Worm (Caenorhabditis elegans) whole organism, L1 larva: ENCODE data around the gene F41E6.12.

Experiments used
- C04F5.9 ChIP-seq: sonication (generic microtip); optimal IDR thresholded peaks from 2 replicates; lab custom pipeline; 2016; ENCODE audit warnings: missing genetic modification characterization, missing compliant biosample characterization
- C16A3.4 ChIP-seq: fragments of 150-350 bp; optimal IDR thresholded peaks from 2 replicates; lab custom pipeline; 2014; ENCODE audit warnings: missing biosample characterization, missing genetic modification characterization
- Y116A8C.19 ChIP-seq: sonication (generic microtip); optimal IDR thresholded peaks from 2 replicates; lab custom pipeline; 2016; ENCODE audit warnings: missing compliant biosample characterization, missing genetic modification characterization, borderline replicate concordance
- aha-1 ChIP-seq: fragments of 150-350 bp; optimal IDR thresholded peaks from 2 replicates; lab custom pipeline; 2014; ENCODE audit warnings: missing biosample characterization, missing genetic modification characterization
- ama-1 ChIP-seq: fragments of 150-350 bp; optimal IDR thresholded peaks from 2 replicates; lab custom pipeline; 2014
- blmp-1 ChIP-seq: fragments of 150-350 bp; optimal IDR thresholded peaks from 2 replicates; lab custom pipeline; 2014; ENCODE audit warnings: missing biosample characterization, missing genetic modification characterization
- ceh-63 ChIP-seq: fragments of 200-800 bp; sonication (Bioruptor generic); optimal IDR thresholded peaks from 2 replicates; lab custom pipeline; 2018; ENCODE audit warnings: mild to moderate bottlenecking, missing genetic modification characterization, missing compliant biosample characterization
- ceh-8 ChIP-seq: fragments of 200-800 bp; sonication (Bioruptor generic); optimal IDR thresholded peaks from 2 replicates; lab custom pipeline; 2018; ENCODE audit warnings: mild to moderate bottlenecking, missing genetic modification characterization, moderate library complexity, missing compliant biosample characterization
- ceh-88 ChIP-seq: fragments of 200-800 bp; sonication (Bioruptor generic); IDR thresholded peaks from 2 replicates; pipeline ENCODE4 v1.3.6; 2022; ENCODE audit warnings: missing genetic modification characterization, missing compliant biosample characterization
- ceh-90 ChIP-seq: sonication (generic microtip); optimal IDR thresholded peaks from 2 replicates; lab custom pipeline; 2016; ENCODE audit warnings: missing genetic modification characterization, missing compliant biosample characterization
- ces-1 ChIP-seq: fragments of 150-350 bp; optimal IDR thresholded peaks from 2 replicates; lab custom pipeline; 2014; ENCODE audit warnings: missing biosample characterization, missing genetic modification reagents, missing genetic modification characterization
- dpl-1 ChIP-seq, 3 experiments: fragments of 150-350 bp in 2 of 3; sonication (generic microtip) in 1 of 3; optimal IDR thresholded peaks; 2 replicates each; lab custom pipeline; 2014 to 2017; ENCODE audit warnings: missing biosample characterization in 3 of 3, missing genetic modification characterization in 3 of 3, missing genetic modification reagents in 3 of 3
- dsc-1 ChIP-seq: sonication (generic microtip); optimal IDR thresholded peaks from 2 replicates; lab custom pipeline; 2016; ENCODE audit warnings: mild to moderate bottlenecking, missing genetic modification characterization, missing compliant biosample characterization
- egl-13 ChIP-seq: sonication (generic microtip); optimal IDR thresholded peaks from 2 replicates; lab custom pipeline; 2016; ENCODE audit warnings: missing genotype, missing genetic modification reagents, missing genetic modification characterization, missing compliant biosample characterization
- egl-27 ChIP-seq, 2 experiments: fragments of 150-350 bp in 1 of 2; sonication (generic microtip); optimal IDR thresholded peaks; 3 replicates each; lab custom pipeline; 2017 to 2018; ENCODE audit warnings: missing biosample characterization in 2 of 2, missing genetic modification characterization in 2 of 2, missing genetic modification reagents in 2 of 2
- ets-5 ChIP-seq: fragments of 200-800 bp; sonication (Bioruptor generic); IDR thresholded peaks from 2 replicates; pipeline ENCODE4 v1.3.6; 2022; ENCODE audit warnings: missing genetic modification characterization, missing compliant biosample characterization
- fos-1 ChIP-seq: fragments of 150-350 bp; optimal IDR thresholded peaks from 2 replicates; lab custom pipeline; 2014; ENCODE audit warnings: missing biosample characterization, missing genetic modification characterization
- grh-1 ChIP-seq: fragments of 200-800 bp; sonication (Bioruptor generic); IDR thresholded peaks from 2 replicates; pipeline ENCODE4 v1.3.6; 2022; ENCODE audit warnings: missing genetic modification reagents, missing genetic modification characterization, missing compliant biosample characterization
- hlh-17 ChIP-seq: fragments of 200-800 bp; sonication (Bioruptor generic); optimal IDR thresholded peaks from 2 replicates; lab custom pipeline; 2018; ENCODE audit warnings: missing genetic modification characterization, mild to moderate bottlenecking, missing compliant biosample characterization, moderate library complexity, borderline replicate concordance
- hlh-4 ChIP-seq: sonication (generic microtip); optimal IDR thresholded peaks from 2 replicates; lab custom pipeline; 2016; ENCODE audit warnings: mild to moderate bottlenecking, missing genetic modification characterization, missing compliant biosample characterization
- lin-14 ChIP-seq: fragments of 200-800 bp; sonication (Bioruptor generic); optimal IDR thresholded peaks from 2 replicates; lab custom pipeline; 2018; ENCODE audit warnings: mild to moderate bottlenecking, missing genetic modification characterization, moderate library complexity, missing compliant biosample characterization
- lin-15B ChIP-seq: fragments of 150-350 bp; sonication (generic microtip); optimal IDR thresholded peaks from 3 replicates; lab custom pipeline; 2014; ENCODE audit warnings: missing biosample characterization, missing genetic modification characterization
- lin-39 ChIP-seq: fragments of 150-350 bp; optimal IDR thresholded peaks from 2 replicates; lab custom pipeline; 2014; ENCODE audit warnings: missing biosample characterization, missing genetic modification reagents, missing genetic modification characterization
- lir-3 ChIP-seq: sonication (generic microtip); optimal IDR thresholded peaks from 2 replicates; lab custom pipeline; 2016; ENCODE audit warnings: mild to moderate bottlenecking, missing genetic modification characterization, moderate library complexity, missing compliant biosample characterization; ENCODE audit not compliant: poor library complexity
- mab-9 ChIP-seq: fragments of 200-800 bp; sonication (Bioruptor generic); IDR thresholded peaks from 2 replicates; pipeline ENCODE4 v1.3.6; 2022; ENCODE audit warnings: missing genetic modification reagents, missing genetic modification characterization, missing compliant biosample characterization
- mdl-1 ChIP-seq, 2 experiments: fragments of 150-350 bp; optimal IDR thresholded peaks; 2 replicates each; lab custom pipeline; 2014 to 2017; ENCODE audit warnings: missing biosample characterization in 2 of 2, missing genetic modification characterization in 2 of 2, inconsistent platforms in 1 of 2
- mef-2 ChIP-seq: fragments of 150-350 bp; optimal IDR thresholded peaks from 2 replicates; lab custom pipeline; 2014; ENCODE audit warnings: missing biosample characterization, missing genetic modification characterization
- nhr-12 ChIP-seq: sonication (generic microtip); optimal IDR thresholded peaks from 2 replicates; lab custom pipeline; 2017; ENCODE audit warnings: missing biosample characterization, missing genetic modification characterization
- nhr-237 ChIP-seq: fragments of 150-350 bp; optimal IDR thresholded peaks from 2 replicates; lab custom pipeline; 2014; ENCODE audit warnings: missing biosample characterization, missing genetic modification characterization
- nhr-47 ChIP-seq: sonication (generic microtip); optimal IDR thresholded peaks from 2 replicates; lab custom pipeline; 2016; ENCODE audit warnings: mild to moderate bottlenecking, missing genetic modification characterization, moderate library complexity, missing compliant biosample characterization
- nhr-77 ChIP-seq: fragments of 150-350 bp; optimal IDR thresholded peaks from 2 replicates; lab custom pipeline; 2014; ENCODE audit warnings: missing biosample characterization, missing genetic modification characterization
- nhr-84 ChIP-seq: sonication (generic microtip); optimal IDR thresholded peaks from 2 replicates; lab custom pipeline; 2017; ENCODE audit warnings: missing biosample characterization, missing genetic modification characterization
- nhr-85 ChIP-seq: sonication (generic microtip); peaks from one replicate; lab custom pipeline; 2016; ENCODE audit warnings: missing genetic modification characterization, inconsistent platforms, missing compliant biosample characterization
- nhr-90 ChIP-seq: sonication (generic microtip); optimal IDR thresholded peaks from 2 replicates; lab custom pipeline; 2016; ENCODE audit warnings: mild to moderate bottlenecking, missing genetic modification characterization, missing compliant biosample characterization; ENCODE audit not compliant: poor library complexity
- pag-3 ChIP-seq: sonication (generic microtip); optimal IDR thresholded peaks from 2 replicates; lab custom pipeline; 2017; ENCODE audit warnings: missing genetic modification characterization, mild to moderate bottlenecking, missing compliant biosample characterization, antibody characterized with exemption, borderline replicate concordance; ENCODE audit not compliant: insufficient read depth
- pqm-1 ChIP-seq: sonication (generic microtip); optimal IDR thresholded peaks from 3 replicates; lab custom pipeline; 2017; ENCODE audit warnings: missing biosample characterization, missing genetic modification characterization
- rnt-1 ChIP-seq: sonication (generic microtip); optimal IDR thresholded peaks from 2 replicates; lab custom pipeline; 2016; ENCODE audit warnings: mild to moderate bottlenecking, missing genetic modification characterization, moderate library complexity, missing compliant biosample characterization
- snu-23 ChIP-seq: sonication (generic microtip); optimal IDR thresholded peaks from 2 replicates; lab custom pipeline; 2016; ENCODE audit warnings: missing genetic modification characterization, missing compliant biosample characterization
- sox-4 ChIP-seq: sonication (generic microtip); optimal IDR thresholded peaks from 2 replicates; lab custom pipeline; 2016; ENCODE audit warnings: missing genetic modification characterization, missing compliant biosample characterization
- sup-37 ChIP-seq: fragments of 200-800 bp; sonication (Bioruptor generic); optimal IDR thresholded peaks from 2 replicates; lab custom pipeline; 2018; ENCODE audit warnings: mild to moderate bottlenecking, missing genetic modification characterization, missing compliant biosample characterization
- swsn-7 ChIP-seq: sonication (generic microtip); optimal IDR thresholded peaks from 2 replicates; lab custom pipeline; 2016; ENCODE audit warnings: missing genetic modification characterization, missing compliant biosample characterization
- tbx-2 ChIP-seq: sonication (generic microtip); optimal IDR thresholded peaks from 2 replicates; lab custom pipeline; 2016; ENCODE audit warnings: missing genetic modification characterization, missing compliant biosample characterization
- tlp-1 ChIP-seq: fragments of 150-350 bp; optimal IDR thresholded peaks from 2 replicates; lab custom pipeline; 2014; ENCODE audit warnings: missing biosample characterization, missing genetic modification characterization
- unc-130 ChIP-seq: fragments of 150-350 bp; optimal IDR thresholded peaks from 2 replicates; lab custom pipeline; 2017; ENCODE audit warnings: missing biosample characterization, missing genetic modification characterization, inconsistent platforms
- unc-62 ChIP-seq: fragments of 150-350 bp; optimal IDR thresholded peaks from 2 replicates; lab custom pipeline; 2014; ENCODE audit warnings: missing biosample characterization, missing genetic modification reagents, missing genetic modification characterization
- unc-86 ChIP-seq: sonication (generic microtip); optimal IDR thresholded peaks from 2 replicates; lab custom pipeline; 2016; ENCODE audit warnings: missing genetic modification characterization, missing compliant biosample characterization
- vab-15 ChIP-seq: sonication (generic microtip); optimal IDR thresholded peaks from 2 replicates; lab custom pipeline; 2017; ENCODE audit warnings: missing genotype, mild to moderate bottlenecking, missing genetic modification characterization, missing compliant biosample characterization
- xbp-1 ChIP-seq: sonication (generic microtip); optimal IDR thresholded peaks from 2 replicates; lab custom pipeline; 2016; ENCODE audit warnings: missing genetic modification characterization, missing compliant biosample characterization
- zag-1 ChIP-seq: fragments of 150-350 bp; optimal IDR thresholded peaks from 2 replicates; lab custom pipeline; 2014; ENCODE audit warnings: missing biosample characterization, missing genetic modification characterization
- zip-4 ChIP-seq: fragments of 200-800 bp; sonication (Bioruptor generic); optimal IDR thresholded peaks from 2 replicates; lab custom pipeline; 2018; ENCODE audit warnings: mild to moderate bottlenecking, missing genetic modification characterization, moderate library complexity, missing compliant biosample characterization
- ztf-11 ChIP-seq, 2 experiments: sonication (generic microtip); optimal IDR thresholded peaks; 2 replicates each; lab custom pipeline; 2016 to 2017; ENCODE audit warnings: missing genetic modification characterization in 2 of 2, missing biosample characterization in 1 of 2, missing compliant biosample characterization in 1 of 2
- ztf-4 ChIP-seq: fragments of 150-350 bp; optimal IDR thresholded peaks from 2 replicates; lab custom pipeline; 2014; ENCODE audit warnings: missing biosample characterization, missing genetic modification characterization

Gene F41E6.12

ce11 chrV:8606099-8606696 is 22.7 kb downstream of the F41E6.12 start, which contains the start of gene vps-60 (continued):
- peak; percentile 90 for TF ChIP-seq C16A3.4 (tag; lab: Kevin White, UChicago)
- TF ChIP-seq swsn-7 (tag; lab: Kevin White, UChicago) = peak; percentile 94
- peak; percentile 83 for TF ChIP-seq zag-1
- TF ChIP-seq sup-37 (GFP tag; lab: Kevin White, UChicago) = no peak
- peak in 1 of 2 experiments; percentile 77 for TF ChIP-seq mdl-1 (tag; optimal IDR thresholded peaks at IDR 0.05; lab: Kevin White, UChicago)
- peak in 1 of 2 experiments; percentile 46 for TF ChIP-seq ztf-11 (tag; optimal IDR thresholded peaks at IDR 0.05; lab: Kevin White, UChicago)
- peak; percentile 89 for TF ChIP-seq rnt-1 (tag; lab: Kevin White, UChicago)
- TF ChIP-seq lin-14 (GFP tag; lab: Kevin White, UChicago) = peak; percentile 98
- TF ChIP-seq Y116A8C.19 (tag; lab: Kevin White, UChicago) = no peak
- TF ChIP-seq nhr-90 (tag; lab: Kevin White, UChicago) = peak; percentile 86
- peak; percentile 91 for TF ChIP-seq dsc-1
- peak; percentile 80 for TF ChIP-seq lin-15B (tag; lab: Kevin White, UChicago)
- no peak for TF ChIP-seq nhr-84 (tag; lab: Kevin White, UChicago)
- peak; percentile 89 for TF ChIP-seq unc-130 (tag; lab: Kevin White, UChicago)
- peak; percentile 48 for TF ChIP-seq lin-39 (tag; lab: Kevin White, UChicago)
- TF ChIP-seq hlh-17 (GFP tag; lab: Kevin White, UChicago) = no peak
- TF ChIP-seq ceh-88 (GFP tag; lab: Robert Waterston, UW) = peak; percentile 77; the same call in 1 of the 2 replicates
- TF ChIP-seq vab-15 (tag; lab: Kevin White, UChicago) = no peak
- peak; percentile 48 for TF ChIP-seq mef-2 (tag; lab: Kevin White, UChicago)
- TF ChIP-seq snu-23 (GFP tag; lab: Kevin White, UChicago) = peak; percentile 96
- peak; percentile 60 for TF ChIP-seq lir-3 (tag; lab: Kevin White, UChicago)
- no peak for TF ChIP-seq pag-3 (tag; lab: Kevin White, UChicago)
- no peak for TF ChIP-seq ets-5
- TF ChIP-seq nhr-85 (tag; lab: Kevin White, UChicago) = peak; percentile 96
- peak; percentile 94 for TF ChIP-seq nhr-47 (tag; lab: Kevin White, UChicago)
- peak; percentile 89 for TF ChIP-seq unc-86
- TF ChIP-seq tlp-1 (tag; lab: Kevin White, UChicago) = no peak
- TF ChIP-seq fos-1 = peak; percentile 98
- TF ChIP-seq ceh-90 (tag; lab: Kevin White, UChicago) = peak; percentile 47
- TF ChIP-seq nhr-77 = peak; percentile 93
- peak; percentile 76 for TF ChIP-seq sox-4
- TF ChIP-seq ces-1 (GFP tag; lab: Kevin White, UChicago) = no peak
- peak; percentile 29 for TF ChIP-seq C04F5.9 (tag; lab: Kevin White, UChicago)
- TF ChIP-seq ceh-63 (GFP tag; lab: Kevin White, UChicago) = no peak
- peak; percentile 98 for TF ChIP-seq xbp-1 (tag; lab: Kevin White, UChicago)
- peak; percentile 52 to 57 for TF ChIP-seq egl-27 (tag; optimal IDR thresholded peaks at IDR 0.05; lab: Kevin White, UChicago)
- TF ChIP-seq dpl-1 (GFP tag; optimal IDR thresholded peaks at IDR 0.05; lab: Kevin White, UChicago) = peak; percentile 73 to 82 (median 81)
- peak; percentile 75 for TF ChIP-seq grh-1 (GFP tag; lab: Robert Waterston, UW)
- peak; percentile 97 for TF ChIP-seq blmp-1 (tag; lab: Kevin White, UChicago)
- TF ChIP-seq zip-4 = peak; percentile 55
- TF ChIP-seq aha-1 = peak; percentile 22
- no peak for TF ChIP-seq hlh-4 (tag; lab: Kevin White, UChicago)
- no peak for TF ChIP-seq nhr-12 (tag; lab: Kevin White, UChicago)
- no peak for TF ChIP-seq unc-62 (GFP tag; lab: Kevin White, UChicago)
- TF ChIP-seq ceh-8 (GFP tag; lab: Kevin White, UChicago) = peak; percentile 78
- TF ChIP-seq ama-1 (lab: Kevin White, UChicago) = peak; percentile 10
- TF ChIP-seq nhr-237 (tag; lab: Kevin White, UChicago) = peak; percentile 84
- no peak for TF ChIP-seq pqm-1 (tag; lab: Kevin White, UChicago)
- TF ChIP-seq mab-9 (GFP tag; lab: Robert Waterston, UW) = 0 out of 2 replicates have a peak, but pooled peaks have one; percentile 46
- peak; percentile 95 for TF ChIP-seq tbx-2 (tag; lab: Kevin White, UChicago)
- peak; percentile 77 for TF ChIP-seq ztf-4 (tag; lab: Kevin White, UChicago)
- peak; percentile 88 for TF ChIP-seq egl-13 (tag; lab: Kevin White, UChicago)
